Fruit fly (Drosophila melanogaster) S2 (cell line): ENCODE results near the gene mRpS6.

Source experiments
- CG8478 ChIP-seq: fragments of >200 bp; optimal IDR thresholded peaks from 2 replicates; lab custom pipeline; 2018
- CTCF ChIP-seq, 2 experiments: fragments of >200 bp; optimal IDR thresholded peaks; 2 replicates each; lab custom pipeline; 2018

Gene mRpS6

dm6 chr3L:4406653-4407257, 42.4 kb downstream of the mRpS6 start, which contains the start of gene TP53INP:
TSS of gene TP53INP (plus strand) at chr3L:4406943.
- TF ChIP-seq CTCF (optimal IDR thresholded peaks at IDR 0.05; lab: Kevin White, UChicago) (no peak), CG8478 (lab: Kevin White, UChicago) (no peak)

DNA sequence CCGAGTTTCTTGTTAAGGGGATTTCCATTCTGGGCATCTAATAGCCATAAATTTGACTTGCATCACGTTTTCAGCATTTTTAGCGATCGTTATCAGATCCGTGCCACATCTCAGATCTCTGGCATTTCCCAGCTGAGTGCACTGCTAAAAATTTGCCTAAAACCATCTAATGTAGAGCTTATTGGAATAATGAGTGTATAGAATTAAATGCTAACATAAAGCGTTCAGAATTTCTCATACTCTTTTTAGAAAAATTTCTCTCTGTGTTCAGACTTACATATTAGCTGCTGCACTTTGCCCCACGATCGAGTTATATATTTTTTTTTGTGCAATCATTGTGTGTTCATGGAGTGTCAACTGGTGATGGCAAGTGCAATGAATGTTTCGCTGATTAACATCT, 43.4 kb downstream of the mRpS6 start:
- TF ChIP-seq CTCF (optimal IDR thresholded peaks at IDR 0.05; lab: Kevin White, UChicago) = no peak
- TF ChIP-seq CG8478 (lab: Kevin White, UChicago) = no peak

- no peak for TF ChIP-seq CTCF (optimal IDR thresholded peaks at IDR 0.05; lab: Kevin White, UChicago)
- no peak for TF ChIP-seq CG8478 (lab: Kevin White, UChicago)
Observed at dm6 chr3L:4408313-4409133, 44.2 kb downstream of the mRpS6 start.

- TF ChIP-seq CTCF (optimal IDR thresholded peaks at IDR 0.05; lab: Kevin White, UChicago) (no peak), CG8478 (lab: Kevin White, UChicago) (no peak)
Observed at dm6 chr3L:4409134-4409897, 45.0 kb downstream of the mRpS6 start.

- TF ChIP-seq CG8478 (lab: Kevin White, UChicago) (no peak), CTCF (optimal IDR thresholded peaks at IDR 0.05; lab: Kevin White, UChicago) (no peak)
Observed at dm6 chr3L:4409898-4410629, 45.7 kb downstream of the mRpS6 start.

- no peak for TF ChIP-seq CG8478 (lab: Kevin White, UChicago)
- TF ChIP-seq CTCF (optimal IDR thresholded peaks at IDR 0.05; lab: Kevin White, UChicago) = no peak
Observed at dm6 chr3L:4411025-4411873, 46.9 kb downstream of the mRpS6 start.

- TF ChIP-seq CTCF (optimal IDR thresholded peaks at IDR 0.05; lab: Kevin White, UChicago) (no peak), CG8478 (lab: Kevin White, UChicago) (no peak)
Observed at dm6 chr3L:4411951-4412350, 47.6 kb downstream of the mRpS6 start.

DNA sequence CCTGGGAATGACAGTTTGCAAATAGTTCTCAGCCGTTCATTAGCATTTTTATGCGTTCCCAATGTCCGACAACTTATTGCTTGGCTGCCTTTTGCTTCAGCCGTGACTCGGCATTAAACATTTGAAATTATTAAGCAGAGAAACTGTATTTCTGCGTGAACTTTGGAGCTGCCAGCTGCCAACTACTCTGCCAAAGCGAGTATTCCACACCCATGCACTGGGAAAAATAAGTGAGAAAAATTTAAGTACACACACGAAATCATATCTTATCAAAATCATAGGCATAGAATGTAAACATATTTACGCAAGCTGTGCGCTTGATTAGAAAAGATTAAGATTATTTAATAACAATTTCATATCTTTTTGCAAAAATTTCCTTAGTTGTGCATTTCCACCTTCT, 48.6 kb downstream of the mRpS6 start:
- TF ChIP-seq CG8478 (lab: Kevin White, UChicago) (no peak), CTCF (optimal IDR thresholded peaks at IDR 0.05; lab: Kevin White, UChicago) (no peak)

DNA sequence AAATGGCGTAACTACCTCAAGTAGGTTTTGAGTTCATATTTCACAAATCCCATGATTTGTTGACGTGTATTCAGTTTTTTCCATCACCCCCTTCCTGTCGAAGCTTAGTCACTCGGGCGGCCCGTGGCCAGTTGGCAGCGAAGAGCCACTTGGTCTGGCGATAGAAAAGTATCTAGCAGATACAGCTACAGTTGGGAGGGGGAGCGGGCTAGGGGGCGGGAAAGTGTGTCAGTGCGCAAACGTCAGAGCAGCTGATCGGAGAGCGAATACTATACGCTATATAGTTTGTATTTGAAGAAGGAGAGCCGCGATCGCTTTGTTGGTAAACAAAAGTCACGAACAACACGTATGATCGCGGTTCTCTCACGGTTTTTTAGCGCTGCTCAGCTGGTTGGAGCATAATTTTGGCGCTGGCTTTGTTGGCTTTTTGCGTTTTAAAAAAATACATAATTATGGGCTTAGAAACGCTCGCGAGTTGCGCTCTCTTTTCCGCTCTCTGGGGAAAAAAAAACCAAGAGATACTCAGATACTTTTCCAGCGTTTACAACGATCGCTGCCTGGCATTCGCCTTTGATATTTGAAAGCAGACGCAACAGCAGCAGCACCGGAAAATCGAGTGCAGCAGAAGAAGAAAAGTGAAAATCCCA, 49.6 kb downstream of the mRpS6 start:
- no peak for TF ChIP-seq CTCF (optimal IDR thresholded peaks at IDR 0.05; lab: Kevin White, UChicago)

DNA sequence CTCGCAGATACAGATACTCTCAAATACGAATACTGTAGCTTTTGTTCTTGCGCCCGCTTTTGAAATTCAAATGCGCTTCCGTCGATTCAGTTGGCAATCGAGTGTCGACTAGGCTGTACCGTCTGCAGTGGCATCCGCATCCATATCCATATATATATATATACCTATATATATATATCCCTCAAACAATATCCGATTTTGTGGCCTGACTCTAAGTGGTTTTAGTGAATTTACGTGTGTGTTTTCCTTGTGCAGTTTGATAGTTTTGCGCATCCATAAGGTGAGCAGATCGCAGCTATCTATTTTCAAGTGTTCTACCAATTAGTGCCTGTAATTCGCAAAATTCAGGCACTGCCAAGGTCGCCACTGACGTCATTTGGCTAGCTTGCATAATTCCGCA, 50.2 kb downstream of the mRpS6 start:
- TF ChIP-seq CTCF (optimal IDR thresholded peaks at IDR 0.05; lab: Kevin White, UChicago) (no peak), CG8478 (lab: Kevin White, UChicago) (no peak)
